Worm (Caenorhabditis elegans) whole organism, L4 larva: ENCODE results near the gene T13A10.64.

ENCODE experiments used
- F10B5.3 ChIP-seq: sonication (generic microtip); optimal IDR thresholded peaks from 2 replicates; lab custom pipeline; 2016; ENCODE audit warnings: mild to moderate bottlenecking, missing genetic modification characterization, missing compliant biosample characterization
- F44E2.7 ChIP-seq: fragments of 200-800 bp; sonication (Bioruptor generic); IDR thresholded peaks from 2 replicates; pipeline ENCODE4 v2.1.2; 2022; ENCODE audit warnings: missing genetic modification characterization, missing compliant biosample characterization
- T26A8.4 ChIP-seq: fragments of 200-800 bp; sonication (Bioruptor generic); IDR thresholded peaks from 2 replicates; pipeline ENCODE4 v1.3.6; 2022; ENCODE audit warnings: missing genetic modification characterization, missing compliant biosample characterization
- Y48G9A.11 ChIP-seq: fragments of 200-800 bp; sonication (Bioruptor generic); IDR thresholded peaks from 2 replicates; pipeline ENCODE4 v1.3.6; 2022; ENCODE audit warnings: missing genetic modification reagents, missing genetic modification characterization, missing compliant biosample characterization
- Y75B8A.6 ChIP-seq: fragments of 200-800 bp; sonication (Bioruptor generic); IDR thresholded peaks from 2 replicates; pipeline ENCODE4 v1.3.6; 2022; ENCODE audit warnings: missing genetic modification reagents, missing genetic modification characterization, missing compliant biosample characterization
- ZK337.2 ChIP-seq: fragments of 200-800 bp; sonication (Bioruptor generic); IDR thresholded peaks from 2 replicates; pipeline ENCODE4 v1.3.6; 2022; ENCODE audit warnings: missing genetic modification reagents, missing genetic modification characterization, missing compliant biosample characterization
- arid-1 ChIP-seq: fragments of 200-800 bp; sonication (Bioruptor generic); conservative IDR thresholded peaks from 2 replicates; pipeline ENCODE4 v1.3.6; 2022; ENCODE audit warnings: missing genetic modification reagents, missing genetic modification characterization, missing compliant biosample characterization
- ceh-20 ChIP-seq: fragments of 200-800 bp; sonication (Bioruptor generic); IDR thresholded peaks from 2 replicates; pipeline ENCODE4 v1.3.6; 2022; ENCODE audit warnings: missing genetic modification reagents, missing genetic modification characterization, missing compliant biosample characterization
- ceh-62 ChIP-seq: sonication (generic microtip); optimal IDR thresholded peaks from 2 replicates; lab custom pipeline; 2017; ENCODE audit warnings: missing biosample characterization, missing genetic modification characterization
- daf-12 ChIP-seq: fragments of 150-350 bp; optimal IDR thresholded peaks from 2 replicates; lab custom pipeline; 2014; ENCODE audit warnings: missing biosample characterization, missing genetic modification reagents, missing genetic modification characterization
- daf-8 ChIP-seq: fragments of 200-800 bp; sonication (Bioruptor generic); IDR thresholded peaks from 2 replicates; pipeline ENCODE4 v1.3.6; 2022; ENCODE audit warnings: missing genetic modification characterization, missing compliant biosample characterization
- dmd-6 ChIP-seq: fragments of 200-800 bp; sonication (Bioruptor generic); IDR thresholded peaks from 2 replicates; pipeline ENCODE4 v1.3.6; 2022; ENCODE audit warnings: missing genetic modification reagents, missing genetic modification characterization, missing compliant biosample characterization
- dmd-8 ChIP-seq: fragments of 200-800 bp; sonication (Bioruptor generic); IDR thresholded peaks from 2 replicates; pipeline ENCODE4 v1.3.6; 2022; ENCODE audit warnings: missing genetic modification characterization, missing compliant biosample characterization
- dmd-9 ChIP-seq: fragments of 200-800 bp; sonication (Bioruptor generic); IDR thresholded peaks from 2 replicates; pipeline ENCODE4 v1.3.6; 2022; ENCODE audit warnings: missing genetic modification reagents, missing genetic modification characterization, missing compliant biosample characterization
- dpl-1 ChIP-seq: fragments of 150-350 bp; optimal IDR thresholded peaks from 2 replicates; lab custom pipeline; 2014; ENCODE audit warnings: missing biosample characterization, missing genetic modification reagents, missing genetic modification characterization
- egl-27 ChIP-seq: sonication (generic microtip); optimal IDR thresholded peaks from 3 replicates; lab custom pipeline; 2017; ENCODE audit warnings: missing biosample characterization, missing genetic modification reagents, missing genetic modification characterization
- egl-43 ChIP-seq: fragments of 200-800 bp; sonication (Bioruptor generic); IDR thresholded peaks from 2 replicates; pipeline ENCODE4 v1.3.6; 2022; ENCODE audit warnings: missing genetic modification reagents, missing genetic modification characterization, missing compliant biosample characterization
- fkh-10 ChIP-seq: fragments of 150-350 bp; optimal IDR thresholded peaks from 2 replicates; lab custom pipeline; 2014; ENCODE audit warnings: missing biosample characterization, missing genetic modification reagents, missing genetic modification characterization
- fos-1 ChIP-seq: fragments of 150-350 bp; optimal IDR thresholded peaks from 2 replicates; lab custom pipeline; 2014; ENCODE audit warnings: missing biosample characterization, missing genetic modification characterization
- gei-8 ChIP-seq: fragments of 200-800 bp; sonication (Bioruptor generic); optimal IDR thresholded peaks from 2 replicates; lab custom pipeline; 2018; ENCODE audit warnings: mild to moderate bottlenecking, missing genetic modification characterization, missing compliant biosample characterization
- hif-1 ChIP-seq, 2 experiments: sonication (generic microtip); optimal IDR thresholded peaks; 2 replicates each; lab custom pipeline; 2016 to 2017; ENCODE audit warnings: missing compliant biosample characterization in 2 of 2, missing genetic modification characterization in 2 of 2, missing genetic modification reagents in 2 of 2, missing genotype in 2 of 2, mild to moderate bottlenecking in 1 of 2
- jun-1 ChIP-seq: fragments of 150-350 bp; optimal IDR thresholded peaks from 2 replicates; lab custom pipeline; 2014; ENCODE audit warnings: missing biosample characterization, missing genetic modification reagents, missing genetic modification characterization
- lin-15B ChIP-seq: fragments of 150-350 bp; sonication (generic microtip); optimal IDR thresholded peaks from 3 replicates; lab custom pipeline; 2014; ENCODE audit warnings: missing biosample characterization, missing genetic modification characterization
- lin-29 ChIP-seq: fragments of 200-800 bp; sonication (Bioruptor generic); IDR thresholded peaks from 2 replicates; pipeline ENCODE4 v1.3.6; 2022; ENCODE audit warnings: missing genetic modification reagents, missing genetic modification characterization, missing compliant biosample characterization
- lin-38 ChIP-seq: fragments of 200-800 bp; sonication (Bioruptor generic); IDR thresholded peaks from 2 replicates; pipeline ENCODE4 v1.3.6; 2022; ENCODE audit warnings: missing genetic modification reagents, missing genetic modification characterization, missing compliant biosample characterization
- lin-39 ChIP-seq: fragments of 150-350 bp; optimal IDR thresholded peaks from 2 replicates; lab custom pipeline; 2014; ENCODE audit warnings: missing biosample characterization, missing genetic modification reagents, missing genetic modification characterization
- lir-3 ChIP-seq: sonication (generic microtip); optimal IDR thresholded peaks from 2 replicates; lab custom pipeline; 2016; ENCODE audit warnings: mild to moderate bottlenecking, missing genetic modification characterization, missing compliant biosample characterization
- lsy-2 ChIP-seq, 2 experiments: fragments of 150-350 bp in 1 of 2; sonication (generic microtip) in 1 of 2; optimal IDR thresholded peaks; 2 replicates each; lab custom pipeline; 2014 to 2017; ENCODE audit warnings: missing biosample characterization in 2 of 2, missing genetic modification characterization in 2 of 2
- madf-9 ChIP-seq: fragments of 200-800 bp; sonication (Bioruptor generic); conservative IDR thresholded peaks from 2 replicates; pipeline ENCODE4 v1.3.6; 2022; ENCODE audit warnings: missing genetic modification reagents, missing genetic modification characterization, missing compliant biosample characterization
- mdt-29 ChIP-seq: fragments of 200-800 bp; sonication (Bioruptor generic); IDR thresholded peaks from 2 replicates; pipeline ENCODE4 v1.3.6; 2022; ENCODE audit warnings: missing genetic modification reagents, missing genetic modification characterization, missing compliant biosample characterization
- mxl-2 ChIP-seq: fragments of 200-800 bp; sonication (Bioruptor generic); conservative IDR thresholded peaks from 2 replicates; pipeline ENCODE4 v1.3.6; 2022; ENCODE audit warnings: missing genetic modification reagents, missing genetic modification characterization, missing compliant biosample characterization
- nhr-102 ChIP-seq: sonication (generic microtip); optimal IDR thresholded peaks from 2 replicates; lab custom pipeline; 2016; ENCODE audit warnings: mild to moderate bottlenecking, missing genetic modification characterization, moderate library complexity, missing compliant biosample characterization
- nhr-11 ChIP-seq: fragments of 150-350 bp; optimal IDR thresholded peaks from 2 replicates; lab custom pipeline; 2014; ENCODE audit warnings: missing biosample characterization, missing genetic modification characterization
- nhr-237 ChIP-seq: sonication (generic microtip); optimal IDR thresholded peaks from 2 replicates; lab custom pipeline; 2017; ENCODE audit warnings: missing biosample characterization, missing genetic modification characterization
- nhr-28 ChIP-seq: fragments of 150-350 bp; optimal IDR thresholded peaks from 2 replicates; lab custom pipeline; 2014; ENCODE audit warnings: missing biosample characterization, missing genetic modification characterization
- nhr-42 ChIP-seq: fragments of 200-800 bp; sonication (Bioruptor generic); IDR thresholded peaks from 2 replicates; pipeline ENCODE4 v1.3.6; 2022; ENCODE audit warnings: missing genetic modification characterization, missing compliant biosample characterization
- nhr-6 ChIP-seq: fragments of 150-350 bp; optimal IDR thresholded peaks from 2 replicates; lab custom pipeline; 2014; ENCODE audit warnings: missing biosample characterization, missing genetic modification characterization
- nhr-76 ChIP-seq: fragments of 150-350 bp; optimal IDR thresholded peaks from 2 replicates; lab custom pipeline; 2014; ENCODE audit warnings: missing biosample characterization, missing genetic modification characterization
- nhr-77 ChIP-seq: fragments of 150-350 bp; optimal IDR thresholded peaks from 2 replicates; lab custom pipeline; 2014; ENCODE audit warnings: missing biosample characterization, missing genetic modification characterization
- pha-4 ChIP-seq, 2 experiments: fragments of 150-350 bp in 1 of 2; fragments of 200-800 bp in 1 of 2; sonication (Bioruptor generic) in 1 of 2; IDR thresholded peaks in 1 of 2; optimal IDR thresholded peaks in 1 of 2; 2 replicates each; pipeline versions ENCODE4 v1.3.6 to Lab custom; 2014 to 2022; ENCODE audit warnings: missing genetic modification characterization in 2 of 2, missing genetic modification reagents in 2 of 2, missing biosample characterization in 1 of 2, missing compliant biosample characterization in 1 of 2
- php-3 ChIP-seq: fragments of 200-800 bp; sonication (Bioruptor generic); IDR thresholded peaks from 2 replicates; pipeline ENCODE4 v1.3.6; 2022; ENCODE audit warnings: missing genetic modification reagents, missing genetic modification characterization, missing compliant biosample characterization
- saeg-2 ChIP-seq: fragments of 200-800 bp; sonication (Bioruptor generic); IDR thresholded peaks from 2 replicates; pipeline ENCODE4 v1.3.6; 2022; ENCODE audit warnings: missing genetic modification reagents, missing genetic modification characterization, missing compliant biosample characterization
- snpc-1.2 ChIP-seq: fragments of 200-800 bp; sonication (Bioruptor generic); IDR thresholded peaks from 2 replicates; pipeline ENCODE4 v1.3.6; 2022; ENCODE audit warnings: missing genetic modification reagents, missing genetic modification characterization, missing compliant biosample characterization
- tra-1 ChIP-seq: fragments of 200-800 bp; sonication (Bioruptor generic); IDR thresholded peaks from 2 replicates; pipeline ENCODE4 v1.3.6; 2022; ENCODE audit warnings: missing genetic modification reagents, missing genetic modification characterization, missing compliant biosample characterization
- unc-130 ChIP-seq: sonication (generic microtip); optimal IDR thresholded peaks from 2 replicates; lab custom pipeline; 2016; ENCODE audit warnings: missing genetic modification reagents, missing genetic modification characterization, missing compliant biosample characterization
- zag-1 ChIP-seq: fragments of 150-350 bp; optimal IDR thresholded peaks from 2 replicates; lab custom pipeline; 2014; ENCODE audit warnings: missing biosample characterization, missing genetic modification characterization
- zfp-2 ChIP-seq: sonication (generic microtip); optimal IDR thresholded peaks from 2 replicates; lab custom pipeline; 2016; ENCODE audit warnings: mild to moderate bottlenecking, missing genetic modification characterization, missing compliant biosample characterization
- zip-11 ChIP-seq: fragments of 200-800 bp; sonication (Bioruptor generic); IDR thresholded peaks from 2 replicates; pipeline ENCODE4 v1.3.6; 2022; ENCODE audit warnings: missing genetic modification characterization, missing compliant biosample characterization
- ztf-7 ChIP-seq: fragments of 150-350 bp; optimal IDR thresholded peaks from 2 replicates; lab custom pipeline; 2014; ENCODE audit warnings: missing biosample characterization, missing genetic modification characterization

The T13A10.64 gene

DNA sequence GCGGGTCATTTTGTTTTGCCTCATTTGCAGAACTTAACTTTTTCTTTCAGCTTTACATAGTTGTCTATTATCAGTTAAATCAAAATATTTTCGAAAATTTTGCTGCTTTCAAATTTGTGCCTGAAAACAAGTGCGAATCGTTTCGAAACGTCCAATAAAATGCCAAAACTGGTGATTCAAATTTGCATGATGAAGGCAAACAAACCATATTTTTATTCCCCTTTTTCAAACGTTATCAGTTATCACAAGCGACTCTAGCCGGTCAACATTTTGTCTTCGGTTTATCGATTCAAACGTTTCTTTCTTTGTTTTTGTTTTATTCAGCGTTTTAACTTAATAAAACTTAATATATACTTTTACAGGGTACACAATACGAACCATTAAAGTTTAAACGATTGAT, 44.2 kb upstream of the T13A10.64 start, which contains the start of the genes ugt-24 and C49A9.6 (continued):
- TF ChIP-seq F44E2.7, result no peak
- no peak for TF ChIP-seq dmd-9 (GFP tag; lab: Robert Waterston, UW)
- no peak for TF ChIP-seq ceh-20 (GFP tag; lab: Robert Waterston, UW)
- peak; percentile 11 for TF ChIP-seq nhr-77 (tag; lab: Kevin White, UChicago)
- TF ChIP-seq dmd-8 (GFP tag; lab: Robert Waterston, UW), result no peak
- no peak for TF ChIP-seq nhr-6 (tag; lab: Kevin White, UChicago)
- TF ChIP-seq ceh-62, result no peak
- TF ChIP-seq nhr-28, result peak; percentile 36
- no peak for TF ChIP-seq fkh-10 (GFP tag; lab: Kevin White, UChicago)
- TF ChIP-seq pha-4 (GFP tag; IDR thresholded peaks at IDR 0.05; lab: Robert Waterston, UW), result no peak
- no peak for TF ChIP-seq pha-4 (tag; optimal IDR thresholded peaks at IDR 0.05; lab: Kevin White, UChicago)
- no peak for TF ChIP-seq nhr-76
- no peak for TF ChIP-seq saeg-2 (GFP tag; lab: Robert Waterston, UW)
- no peak for TF ChIP-seq hif-1 (tag; optimal IDR thresholded peaks at IDR 0.05; lab: Kevin White, UChicago)
- TF ChIP-seq zip-11 (GFP tag; lab: Robert Waterston, UW), result no peak
- no peak for TF ChIP-seq tra-1 (GFP tag; lab: Robert Waterston, UW)
- TF ChIP-seq zfp-2 (tag; lab: Kevin White, UChicago), result no peak
- TF ChIP-seq unc-130 (GFP tag; lab: Kevin White, UChicago), result no peak
- no peak for TF ChIP-seq Y75B8A.6 (GFP tag; lab: Robert Waterston, UW)
- no peak for TF ChIP-seq lin-15B (tag; lab: Kevin White, UChicago)
- TF ChIP-seq nhr-102 (tag; lab: Kevin White, UChicago), result no peak
- no peak for TF ChIP-seq lir-3 (tag; lab: Kevin White, UChicago)
- no peak for TF ChIP-seq lin-38
- no peak for TF ChIP-seq daf-8 (GFP tag; lab: Robert Waterston, UW)
- TF ChIP-seq madf-9 (GFP tag; lab: Robert Waterston, UW), result no peak
- no peak for TF ChIP-seq T26A8.4
- peak; percentile 22; the same call in 1 of the 2 replicates for TF ChIP-seq dmd-6
- no peak for TF ChIP-seq lsy-2 (tag; optimal IDR thresholded peaks at IDR 0.05; lab: Kevin White, UChicago)
- no peak for TF ChIP-seq lin-29 (GFP tag; lab: Robert Waterston, UW)
- TF ChIP-seq F10B5.3, result no peak
- no peak for TF ChIP-seq snpc-1.2
- no peak for TF ChIP-seq ztf-7 (tag; lab: Kevin White, UChicago)
- TF ChIP-seq egl-27, result no peak
- TF ChIP-seq ZK337.2 (GFP tag; lab: Robert Waterston, UW), result no peak
- TF ChIP-seq egl-43 (GFP tag; lab: Robert Waterston, UW), result no peak
- no peak for TF ChIP-seq fos-1 (tag; lab: Kevin White, UChicago)
- no peak for TF ChIP-seq mdt-29
- no peak for TF ChIP-seq arid-1 (GFP tag; lab: Robert Waterston, UW)
- 0 out of 2 replicates have a peak, but pooled peaks have one; percentile 28 for TF ChIP-seq php-3 (GFP tag; lab: Robert Waterston, UW)
- TF ChIP-seq Y48G9A.11, result no peak
- TF ChIP-seq nhr-11 (tag; lab: Kevin White, UChicago), result no peak
- no peak for TF ChIP-seq daf-12 (tag; lab: Kevin White, UChicago)
- no peak for TF ChIP-seq nhr-42 (GFP tag; lab: Robert Waterston, UW)
- no peak for TF ChIP-seq gei-8 (GFP tag; lab: Kevin White, UChicago)
- TF ChIP-seq mxl-2 (GFP tag; lab: Robert Waterston, UW), result no peak
- no peak for TF ChIP-seq lin-39
- no peak for TF ChIP-seq zag-1 (tag; lab: Kevin White, UChicago)
- TF ChIP-seq dpl-1, result no peak
- no peak for TF ChIP-seq nhr-237 (tag; lab: Kevin White, UChicago)
- TF ChIP-seq jun-1, result no peak
- TF ChIP-seq, all 104 proteins: peak for 9
